Fruit fly (Drosophila melanogaster) whole organism, embryonic: ENCODE data around the gene Capr.

Experiments used
- B-H1 ChIP-seq: fragments of 200-800 bp; sonication (Bioruptor generic); IDR thresholded peaks from 3 replicates; pipeline ENCODE4 v1.3.6; 2022; ENCODE audit warnings: missing biosample characterization, missing genetic modification characterization
- Bgb ChIP-seq: fragments of 200-800 bp; sonication (Bioruptor generic); IDR thresholded peaks from 2 replicates; pipeline ENCODE4 v1.3.6; 2022; ENCODE audit warnings: missing biosample characterization, missing genetic modification characterization; ENCODE audit not compliant: partially characterized antibody
- CG10321 ChIP-seq: fragments of 200-800 bp; sonication (Bioruptor generic); IDR thresholded peaks from 2 replicates; pipeline ENCODE4 v1.3.6; 2022; ENCODE audit warnings: missing biosample characterization, missing genetic modification characterization
- CG10959 ChIP-seq: fragments of 200-800 bp; sonication (Bioruptor generic); IDR thresholded peaks from 2 replicates; pipeline ENCODE4 v1.3.6; 2022; ENCODE audit warnings: missing biosample characterization, missing genetic modification characterization
- CG11085 ChIP-seq: fragments of 200-800 bp; sonication (Bioruptor generic); IDR thresholded peaks from 2 replicates; pipeline ENCODE4 v1.3.6; 2022; ENCODE audit warnings: missing biosample characterization, missing genetic modification characterization
- CG11456 ChIP-seq: fragments of 200-800 bp; sonication (Bioruptor generic); IDR thresholded peaks from 3 replicates; pipeline ENCODE4 v1.3.6; 2022; ENCODE audit warnings: missing biosample characterization, missing genetic modification characterization
- CG12071 ChIP-seq: fragments of 200-800 bp; sonication (Bioruptor generic); optimal IDR thresholded peaks from 3 replicates; lab custom pipeline; 2018; ENCODE audit warnings: missing biosample characterization, mild to moderate bottlenecking, missing genetic modification characterization
- CG12769 ChIP-seq: fragments of 200-800 bp; sonication (Bioruptor generic); optimal IDR thresholded peaks from 2 replicates; lab custom pipeline; 2019; ENCODE audit warnings: missing biosample characterization, mild to moderate bottlenecking, missing genetic modification characterization, moderate library complexity
- CG13775 ChIP-seq: fragments of 200-800 bp; sonication (Bioruptor generic); optimal IDR thresholded peaks from 3 replicates; lab custom pipeline; 2017; ENCODE audit warnings: missing biosample characterization, mild to moderate bottlenecking, missing genetic modification characterization
- CG14441 ChIP-seq: fragments of 200-800 bp; sonication (Bioruptor generic); IDR thresholded peaks from 2 replicates; pipeline ENCODE4 v1.3.6; 2022; ENCODE audit warnings: missing biosample characterization, missing genetic modification characterization
- CG14710 ChIP-seq: fragments of 200-800 bp; sonication (Bioruptor generic); optimal IDR thresholded peaks from 3 replicates; lab custom pipeline; 2019; ENCODE audit warnings: missing biosample characterization, mild to moderate bottlenecking, missing genetic modification characterization, moderate library complexity
- CG15073 ChIP-seq: fragments of 200-800 bp; sonication (Bioruptor generic); optimal IDR thresholded peaks from 2 replicates; lab custom pipeline; 2016; ENCODE audit warnings: missing biosample characterization, missing genetic modification characterization
- CG15514 ChIP-seq: fragments of 200-800 bp; sonication (Bioruptor generic); optimal IDR thresholded peaks from 3 replicates; lab custom pipeline; 2017; ENCODE audit warnings: missing biosample characterization, missing genetic modification characterization, mild to moderate bottlenecking, moderate library complexity, missing genetic modification reagents
- CG18011 ChIP-seq: fragments of 200-800 bp; sonication (Bioruptor generic); optimal IDR thresholded peaks from 2 replicates; lab custom pipeline; 2017; ENCODE audit warnings: missing biosample characterization, missing genetic modification characterization, mild to moderate bottlenecking, moderate library complexity, missing genotype
- CG18599 ChIP-seq: fragments of 200-800 bp; sonication (Bioruptor generic); optimal IDR thresholded peaks from 3 replicates; lab custom pipeline; 2017; ENCODE audit warnings: missing biosample characterization, missing genetic modification characterization, mild to moderate bottlenecking, moderate library complexity, missing genetic modification reagents
- CG30020 ChIP-seq: fragments of 200-800 bp; optimal IDR thresholded peaks from 2 replicates; lab custom pipeline; 2019; ENCODE audit warnings: missing biosample characterization, mild to moderate bottlenecking, missing genetic modification characterization, moderate library complexity
- CG33557 ChIP-seq: fragments of 200-800 bp; sonication (Bioruptor generic); optimal IDR thresholded peaks from 2 replicates; lab custom pipeline; 2019; ENCODE audit warnings: missing biosample characterization, mild to moderate bottlenecking, missing genetic modification characterization, moderate library complexity
- CG3995 ChIP-seq: fragments of 200-800 bp; sonication (Bioruptor generic); optimal IDR thresholded peaks from 3 replicates; lab custom pipeline; 2016; ENCODE audit warnings: missing biosample characterization, missing genetic modification characterization
- CG4282 ChIP-seq: fragments of 200-800 bp; sonication (Bioruptor generic); optimal IDR thresholded peaks from 2 replicates; lab custom pipeline; 2016; ENCODE audit warnings: missing biosample characterization, missing genetic modification characterization
- CG4328 ChIP-seq: fragments of 200-800 bp; sonication (Bioruptor generic); optimal IDR thresholded peaks from 3 replicates; lab custom pipeline; 2017; ENCODE audit warnings: missing biosample characterization, missing genetic modification reagents, missing genetic modification characterization
- CG5245 ChIP-seq: fragments of 200-800 bp; sonication (Bioruptor generic); optimal IDR thresholded peaks from 3 replicates; lab custom pipeline; 2016; ENCODE audit warnings: missing biosample characterization, missing genetic modification characterization
- CG6272 ChIP-seq: fragments of 200-800 bp; sonication (Bioruptor generic); IDR thresholded peaks from 2 replicates; pipeline ENCODE4 v1.3.6; 2022; ENCODE audit warnings: missing biosample characterization, missing genetic modification characterization
- CG7357 ChIP-seq: fragments of 200-800 bp; sonication (Bioruptor generic); IDR thresholded peaks from 3 replicates; pipeline ENCODE4 v1.3.6; 2022; ENCODE audit warnings: missing biosample characterization, missing genetic modification characterization
- CG8281 ChIP-seq: fragments of 200-800 bp; sonication (Bioruptor generic); optimal IDR thresholded peaks from 2 replicates; lab custom pipeline; 2018; ENCODE audit warnings: missing biosample characterization, mild to moderate bottlenecking, missing genetic modification characterization, moderate library complexity
- D19A ChIP-seq: fragments of 200-800 bp; optimal IDR thresholded peaks from 3 replicates; lab custom pipeline; 2019; ENCODE audit warnings: missing biosample characterization, mild to moderate bottlenecking, missing genetic modification characterization, moderate library complexity
- ERR ChIP-seq: fragments of 200-800 bp; sonication (Bioruptor generic); optimal IDR thresholded peaks from 2 replicates; lab custom pipeline; 2016; ENCODE audit warnings: missing biosample characterization, missing genetic modification characterization
- Fer1 ChIP-seq: fragments of 200-800 bp; sonication (Bioruptor generic); optimal IDR thresholded peaks from 2 replicates; lab custom pipeline; 2017; ENCODE audit warnings: missing biosample characterization, mild to moderate bottlenecking, missing genetic modification characterization
- Gug ChIP-seq: fragments of 200-800 bp; sonication (Bioruptor generic); IDR thresholded peaks from 4 replicates; pipeline ENCODE4 v1.3.6; 2022; ENCODE audit warnings: missing biosample characterization, missing genetic modification characterization
- HmgZ ChIP-seq: fragments of 200-800 bp; sonication (Bioruptor generic); optimal IDR thresholded peaks from 2 replicates; lab custom pipeline; 2018; ENCODE audit warnings: missing biosample characterization, mild to moderate bottlenecking, missing genetic modification characterization
- MBD-R2 ChIP-seq: fragments of 200-800 bp; sonication (Bioruptor generic); IDR thresholded peaks from 2 replicates; pipeline ENCODE4 v1.3.6; 2022; ENCODE audit warnings: missing biosample characterization, missing genetic modification characterization
- MESR4 ChIP-seq: fragments of 200-800 bp; sonication (Bioruptor generic); optimal IDR thresholded peaks from 2 replicates; lab custom pipeline; 2018; ENCODE audit warnings: missing biosample characterization, mild to moderate bottlenecking, missing genetic modification characterization, moderate library complexity
- Oli ChIP-seq: fragments of 200-800 bp; sonication (Bioruptor generic); optimal IDR thresholded peaks from 2 replicates; lab custom pipeline; 2018; ENCODE audit warnings: missing biosample characterization, mild to moderate bottlenecking, missing genetic modification characterization, moderate library complexity
- PHDP ChIP-seq: fragments of 200-800 bp; sonication (Bioruptor generic); optimal IDR thresholded peaks from 3 replicates; lab custom pipeline; 2018; ENCODE audit warnings: missing biosample characterization, mild to moderate bottlenecking, missing genetic modification characterization, moderate library complexity
- Side ChIP-seq: fragments of 200-800 bp; sonication (Bioruptor generic); optimal IDR thresholded peaks from 2 replicates; lab custom pipeline; 2016; ENCODE audit warnings: missing biosample characterization, missing genetic modification characterization
- chn ChIP-seq: fragments of 200-800 bp; sonication (Bioruptor generic); optimal IDR thresholded peaks from 2 replicates; lab custom pipeline; 2016; ENCODE audit warnings: missing biosample characterization, missing genetic modification characterization
- fru ChIP-seq: fragments of >200 bp; optimal IDR thresholded peaks from 2 replicates; lab custom pipeline; 2017
- grau ChIP-seq: fragments of 200-800 bp; optimal IDR thresholded peaks from 3 replicates; lab custom pipeline; 2019; ENCODE audit warnings: missing biosample characterization, mild to moderate bottlenecking, missing genetic modification characterization, moderate library complexity
- gt ChIP-seq: fragments of 200-800 bp; sonication (Bioruptor generic); IDR thresholded peaks from 2 replicates; pipeline ENCODE4 v1.3.6; 2022; ENCODE audit warnings: missing biosample characterization, missing genetic modification characterization
- hbn ChIP-seq: fragments of 200-800 bp; sonication (Bioruptor generic); IDR thresholded peaks from 2 replicates; pipeline ENCODE4 v1.3.6; 2022; ENCODE audit warnings: missing biosample characterization, missing genetic modification characterization; ENCODE audit not compliant: partially characterized antibody
- kni ChIP-seq: fragments of 200-800 bp; sonication (Bioruptor generic); optimal IDR thresholded peaks from 3 replicates; lab custom pipeline; 2017; ENCODE audit warnings: mild to moderate bottlenecking, missing biosample characterization, missing genetic modification reagents, missing genetic modification characterization
- pho ChIP-seq: fragments of 200-800 bp; sonication (Bioruptor generic); optimal IDR thresholded peaks from 2 replicates; lab custom pipeline; 2016; ENCODE audit warnings: missing biosample characterization, missing genetic modification characterization
- run ChIP-seq: fragments of 200-800 bp; sonication (Bioruptor generic); optimal IDR thresholded peaks from 3 replicates; lab custom pipeline; 2018; ENCODE audit warnings: missing biosample characterization, mild to moderate bottlenecking, missing genetic modification characterization
- sd ChIP-seq: fragments of 200-800 bp; sonication (Bioruptor generic); optimal IDR thresholded peaks from 3 replicates; lab custom pipeline; 2018; ENCODE audit warnings: missing biosample characterization, mild to moderate bottlenecking, missing genetic modification characterization, moderate library complexity
- sens-2 ChIP-seq: fragments of 200-800 bp; sonication (Bioruptor generic); IDR thresholded peaks from 2 replicates; pipeline ENCODE4 v1.3.6; 2022; ENCODE audit warnings: missing biosample characterization, missing genetic modification characterization
- seq ChIP-seq: fragments of 200-800 bp; sonication (Bioruptor generic); IDR thresholded peaks from 2 replicates; pipeline ENCODE4 v1.3.6; 2022; ENCODE audit warnings: missing biosample characterization, missing genetic modification characterization
- slou ChIP-seq: fragments of 200-800 bp; sonication (Bioruptor generic); optimal IDR thresholded peaks from 3 replicates; lab custom pipeline; 2016; ENCODE audit warnings: missing biosample characterization, missing genetic modification characterization
- sqz ChIP-seq: fragments of 200-800 bp; sonication (Bioruptor generic); optimal IDR thresholded peaks from 3 replicates; lab custom pipeline; 2018; ENCODE audit warnings: missing biosample characterization, mild to moderate bottlenecking, missing genetic modification characterization
- tap ChIP-seq: fragments of 200-800 bp; optimal IDR thresholded peaks from 3 replicates; lab custom pipeline; 2019; ENCODE audit warnings: missing biosample characterization, mild to moderate bottlenecking, missing genetic modification characterization, moderate library complexity
- tin ChIP-seq: fragments of 200-800 bp; sonication (Bioruptor generic); optimal IDR thresholded peaks from 3 replicates; lab custom pipeline; 2016; ENCODE audit warnings: missing biosample characterization, missing genetic modification characterization
- trh ChIP-seq: fragments of 200-800 bp; sonication (Bioruptor generic); optimal IDR thresholded peaks from 2 replicates; lab custom pipeline; 2016; ENCODE audit warnings: missing biosample characterization, missing genetic modification characterization

Gene Capr

dm6 chr3L:18681550-18682217, 8.6 kb upstream of the Capr start, which contains the start of the genes Sgf11 and CG32202 (continued):
- TF ChIP-seq hbn (GFP tag; lab: Robert Waterston, UW) (no peak), CG30020 (tag; lab: Kevin White, UChicago) (peak; percentile 73), CG12769 (tag; lab: Kevin White, UChicago) (peak; percentile 14), ERR (GFP tag; lab: Kevin White, UChicago) (no peak), MBD-R2 (GFP tag; lab: Robert Waterston, UW) (peak; percentile 48), CG8281 (tag; lab: Kevin White, UChicago) (peak; percentile 33), CG18599 (GFP tag; lab: Kevin White, UChicago) (peak; percentile 56), CG11456 (GFP tag; lab: Robert Waterston, UW) (no peak), CG12071 (GFP tag; lab: Kevin White, UChicago) (no peak), tin (GFP tag; lab: Kevin White, UChicago) (peak; percentile 34), D19A (tag; lab: Kevin White, UChicago) (peak; percentile 46), grau (peak; percentile 80), gt (GFP tag; lab: Robert Waterston, UW) (no peak), kni (GFP tag; lab: Kevin White, UChicago) (peak; percentile 10), CG6272 (no peak), CG14441 (no peak), CG4328 (GFP tag; lab: Kevin White, UChicago) (peak; percentile 13), chn (GFP tag; lab: Kevin White, UChicago) (no peak), HmgZ (tag; lab: Kevin White, UChicago) (peak; percentile 58), PHDP (tag; lab: Kevin White, UChicago) (peak; percentile 74), Bgb (GFP tag; lab: Robert Waterston, UW) (no peak), CG4282 (GFP tag; lab: Kevin White, UChicago) (no peak), CG10321 (no peak), CG15073 (no peak), Oli (tag; lab: Kevin White, UChicago) (peak; percentile 55), run (tag; lab: Kevin White, UChicago) (peak; percentile 18), trh (GFP tag; lab: Kevin White, UChicago) (peak; percentile 25), sqz (GFP tag; lab: Kevin White, UChicago) (no peak), MESR4 (GFP tag; lab: Kevin White, UChicago) (peak; percentile 4), fru (lab: Kevin White, UChicago) (no peak), sd (tag; lab: Kevin White, UChicago) (no peak), CG18011 (GFP tag; lab: Kevin White, UChicago) (peak; percentile 59), CG5245 (GFP tag; lab: Kevin White, UChicago) (peak; percentile 7), CG15514 (peak; percentile 99), CG14710 (tag; lab: Kevin White, UChicago) (peak; percentile 83), Fer1 (GFP tag; lab: Kevin White, UChicago) (peak; percentile 25), slou (GFP tag; lab: Kevin White, UChicago) (no peak), seq (GFP tag; lab: Robert Waterston, UW) (no peak), CG10959 (GFP tag; lab: Robert Waterston, UW) (0 out of 2 replicates have a peak, but pooled peaks have one; percentile 21), CG11085 (GFP tag; lab: Robert Waterston, UW) (no peak), Gug (GFP tag; lab: Robert Waterston, UW) (peak; percentile 7; the same call in 1 of the 4 replicates), B-H1 (GFP tag; lab: Robert Waterston, UW) (peak; percentile 30; the same call in 1 of the 3 replicates), CG33557 (peak; percentile 60), pho (GFP tag; lab: Kevin White, UChicago) (no peak), sens-2 (no peak), tap (tag; lab: Kevin White, UChicago) (no peak), CG3995 (GFP tag; lab: Kevin White, UChicago) (peak; percentile 70), CG13775 (GFP tag; lab: Kevin White, UChicago) (peak; percentile 70), CG7357 (no peak), Side (GFP tag; lab: Kevin White, UChicago) (no peak)
